Fruit fly (Drosophila melanogaster): Measurements from ENCODE around the gene Mad.

Mad gene

dm6 chr2L:3143908-3144307 is 15.5 kb downstream of the Mad start:
- no peak for TF ChIP-seq psq (optimal IDR thresholded peaks at IDR 0.05)
- TF ChIP-seq h (optimal IDR thresholded peaks at IDR 0.05), result no peak
- TF ChIP-seq ttk (optimal IDR thresholded peaks at IDR 0.05), result no peak
- TF ChIP-seq insv (optimal IDR thresholded peaks at IDR 0.05), result no peak
- no peak for TF ChIP-seq Myc (optimal IDR thresholded peaks at IDR 0.05)
- no peak for TF ChIP-seq Sin3A (optimal IDR thresholded peaks at IDR 0.05)

- TF ChIP-seq insv (optimal IDR thresholded peaks at IDR 0.05) (no peak), Myc (optimal IDR thresholded peaks at IDR 0.05) (no peak)
These were observed 27.8 kb downstream of the Mad start for dm6 chr2L:3131641-3132040.

dm6 chr2L:3130417-3130816 is 29.0 kb downstream of the Mad start:
- TF ChIP-seq Myc (optimal IDR thresholded peaks at IDR 0.05) (no peak), psq (optimal IDR thresholded peaks at IDR 0.05) (no peak), insv (optimal IDR thresholded peaks at IDR 0.05) (no peak)

- TF ChIP-seq insv (optimal IDR thresholded peaks at IDR 0.05), result no peak
- TF ChIP-seq Sin3A (optimal IDR thresholded peaks at IDR 0.05), result no peak
These were observed 31.1 kb downstream of the Mad start, which contains the start of gene CG15403 for dm6 chr2L:3128335-3128734. Gene CG15403, plus strand, starts transcription at chr2L:3128635.

dm6 chr2L:3127813-3128212 is 31.6 kb downstream of the Mad start:
- TF ChIP-seq h (optimal IDR thresholded peaks at IDR 0.05), result no peak
- TF ChIP-seq ttk (optimal IDR thresholded peaks at IDR 0.05), result no peak
- TF ChIP-seq insv (optimal IDR thresholded peaks at IDR 0.05), result no peak
- TF ChIP-seq Sin3A (optimal IDR thresholded peaks at IDR 0.05), result no peak
- TF ChIP-seq psq (optimal IDR thresholded peaks at IDR 0.05), result no peak
- no peak for TF ChIP-seq Myc (optimal IDR thresholded peaks at IDR 0.05)

dm6 chr2L:3124500-3124977 is 34.9 kb downstream of the Mad start:
- TF ChIP-seq Sin3A (optimal IDR thresholded peaks at IDR 0.05), result no peak
- no peak for TF ChIP-seq psq (optimal IDR thresholded peaks at IDR 0.05)
- TF ChIP-seq h (optimal IDR thresholded peaks at IDR 0.05), result no peak
- TF ChIP-seq insv (optimal IDR thresholded peaks at IDR 0.05), result no peak
- no peak for TF ChIP-seq Myc (optimal IDR thresholded peaks at IDR 0.05)
- TF ChIP-seq ttk (optimal IDR thresholded peaks at IDR 0.05), result no peak

dm6 chr2L:3123562-3124345 is 35.7 kb downstream of the Mad start:
- no peak for TF ChIP-seq Myc (optimal IDR thresholded peaks at IDR 0.05)
- TF ChIP-seq insv (optimal IDR thresholded peaks at IDR 0.05), result no peak
- no peak for TF ChIP-seq psq (optimal IDR thresholded peaks at IDR 0.05)
- TF ChIP-seq h (optimal IDR thresholded peaks at IDR 0.05), result no peak
- no peak for TF ChIP-seq Sin3A (optimal IDR thresholded peaks at IDR 0.05)
- no peak for TF ChIP-seq ttk (optimal IDR thresholded peaks at IDR 0.05)

dm6 chr2L:3122216-3122615 is 37.2 kb downstream of the Mad start:
- TF ChIP-seq h (optimal IDR thresholded peaks at IDR 0.05) (no peak), psq (optimal IDR thresholded peaks at IDR 0.05) (no peak), Sin3A (optimal IDR thresholded peaks at IDR 0.05) (no peak), ttk (optimal IDR thresholded peaks at IDR 0.05) (no peak), insv (optimal IDR thresholded peaks at IDR 0.05) (no peak), Myc (optimal IDR thresholded peaks at IDR 0.05) (no peak)

dm6 chr2L:3121745-3122144 is 37.7 kb downstream of the Mad start:
- TF ChIP-seq ttk (optimal IDR thresholded peaks at IDR 0.05) (no peak), h (optimal IDR thresholded peaks at IDR 0.05) (no peak), Myc (optimal IDR thresholded peaks at IDR 0.05) (no peak), Sin3A (optimal IDR thresholded peaks at IDR 0.05) (no peak), insv (optimal IDR thresholded peaks at IDR 0.05) (no peak), psq (optimal IDR thresholded peaks at IDR 0.05) (no peak)

dm6 chr2L:3121325-3121724 is 38.1 kb downstream of the Mad start:
- TF ChIP-seq psq (optimal IDR thresholded peaks at IDR 0.05) (no peak), Sin3A (optimal IDR thresholded peaks at IDR 0.05) (no peak), h (optimal IDR thresholded peaks at IDR 0.05) (no peak), Myc (optimal IDR thresholded peaks at IDR 0.05) (no peak), insv (optimal IDR thresholded peaks at IDR 0.05) (no peak), ttk (optimal IDR thresholded peaks at IDR 0.05) (no peak)

- TF ChIP-seq h (optimal IDR thresholded peaks at IDR 0.05) (no peak), Sin3A (optimal IDR thresholded peaks at IDR 0.05) (no peak), psq (optimal IDR thresholded peaks at IDR 0.05) (no peak), insv (optimal IDR thresholded peaks at IDR 0.05) (no peak), ttk (optimal IDR thresholded peaks at IDR 0.05) (no peak), Myc (optimal IDR thresholded peaks at IDR 0.05) (no peak)
These were observed 38.6 kb downstream of the Mad start for dm6 chr2L:3120820-3121219.

dm6 chr2L:3119613-3120012 is 39.8 kb downstream of the Mad start:
- no peak for TF ChIP-seq Myc (optimal IDR thresholded peaks at IDR 0.05)
- TF ChIP-seq ttk (optimal IDR thresholded peaks at IDR 0.05), result no peak
- no peak for TF ChIP-seq Sin3A (optimal IDR thresholded peaks at IDR 0.05)
- no peak for TF ChIP-seq h (optimal IDR thresholded peaks at IDR 0.05)
- TF ChIP-seq psq (optimal IDR thresholded peaks at IDR 0.05), result no peak
- TF ChIP-seq insv (optimal IDR thresholded peaks at IDR 0.05), result no peak

- no peak for TF ChIP-seq Myc (optimal IDR thresholded peaks at IDR 0.05)
- TF ChIP-seq insv (optimal IDR thresholded peaks at IDR 0.05), result no peak
- no peak for TF ChIP-seq h (optimal IDR thresholded peaks at IDR 0.05)
- no peak for TF ChIP-seq ttk (optimal IDR thresholded peaks at IDR 0.05)
- TF ChIP-seq psq (optimal IDR thresholded peaks at IDR 0.05), result no peak
- TF ChIP-seq Sin3A (optimal IDR thresholded peaks at IDR 0.05), result no peak
These were observed 44.6 kb downstream of the Mad start for dm6 chr2L:3114887-3115286.
